Worm (Caenorhabditis elegans) whole organism, early embryonic: ENCODE data around the gene fut-6.

Experiments
- B0310.2 ChIP-seq: sonication (generic microtip); optimal IDR thresholded peaks from 2 replicates; lab custom pipeline; 2016; ENCODE audit warnings: mild to moderate bottlenecking, missing genetic modification characterization, missing compliant biosample characterization
- aly-1 ChIP-seq: sonication (generic microtip); optimal IDR thresholded peaks from 2 replicates; lab custom pipeline; 2016; ENCODE audit warnings: missing genetic modification characterization, missing compliant biosample characterization
- ama-1 ChIP-seq: fragments of 150-350 bp; optimal IDR thresholded peaks from 2 replicates; lab custom pipeline; 2014
- ets-7 ChIP-seq: sonication (generic microtip); optimal IDR thresholded peaks from 2 replicates; lab custom pipeline; 2016; ENCODE audit warnings: missing genotype, missing genetic modification characterization, missing compliant biosample characterization
- flt-1 ChIP-seq: fragments of 200-800 bp; sonication (Bioruptor generic); IDR thresholded peaks from 2 replicates; pipeline ENCODE4 v1.3.6; 2022; ENCODE audit warnings: missing genetic modification characterization, missing compliant biosample characterization
- hmbx-1 ChIP-seq: sonication (generic microtip); optimal IDR thresholded peaks from 2 replicates; lab custom pipeline; 2016; ENCODE audit warnings: mild to moderate bottlenecking, missing genetic modification characterization, missing compliant biosample characterization
- hmg-4 ChIP-seq: fragments of 200-800 bp; sonication (Bioruptor generic); optimal IDR thresholded peaks from 2 replicates; lab custom pipeline; 2018; ENCODE audit warnings: mild to moderate bottlenecking, missing genetic modification characterization, missing compliant biosample characterization
- pes-1 ChIP-seq: fragments of 200-800 bp; sonication (Bioruptor generic); IDR thresholded peaks from 2 replicates; pipeline ENCODE4 v1.3.6; 2022; ENCODE audit warnings: missing genetic modification reagents, missing genetic modification characterization, missing compliant biosample characterization
- scrt-1 ChIP-seq: fragments of 200-800 bp; sonication (Bioruptor generic); IDR thresholded peaks from 2 replicates; pipeline ENCODE4 v1.3.6; 2022; ENCODE audit warnings: missing genetic modification characterization, missing compliant biosample characterization
- sea-1 ChIP-seq: fragments of 200-800 bp; sonication (Bioruptor generic); conservative IDR thresholded peaks from 2 replicates; pipeline ENCODE4 v1.3.6; 2022; ENCODE audit warnings: missing genetic modification characterization, missing compliant biosample characterization
- tbx-37 ChIP-seq: fragments of 200-800 bp; sonication (Bioruptor generic); conservative IDR thresholded peaks from 2 replicates; pipeline ENCODE4 v1.3.6; 2022; ENCODE audit warnings: missing genetic modification reagents, missing genetic modification characterization, missing compliant biosample characterization
- tra-4 ChIP-seq: sonication (generic microtip); optimal IDR thresholded peaks from 2 replicates; lab custom pipeline; 2017; ENCODE audit warnings: missing genetic modification characterization, missing compliant biosample characterization

ce11 chrII:4703011-4703410 lies 47.3 kb upstream of the fut-6 start:
- TF ChIP-seq ama-1 (lab: Kevin White, UChicago) = no peak
- TF ChIP-seq pes-1 (GFP tag; lab: Robert Waterston, UW) = no peak
- TF ChIP-seq hmg-4 = no peak
- TF ChIP-seq hmbx-1 (tag; lab: Kevin White, UChicago) = no peak
- no peak for TF ChIP-seq sea-1 (GFP tag; lab: Robert Waterston, UW)
- no peak for TF ChIP-seq aly-1 (tag; lab: Kevin White, UChicago)
- TF ChIP-seq tbx-37 (GFP tag; lab: Robert Waterston, UW) = no peak
- TF ChIP-seq scrt-1 (GFP tag; lab: Robert Waterston, UW) = no peak
- no peak for TF ChIP-seq tra-4
- TF ChIP-seq B0310.2 = no peak
- TF ChIP-seq flt-1 (GFP tag; lab: Robert Waterston, UW) = no peak
- TF ChIP-seq ets-7 (tag; lab: Kevin White, UChicago) = no peak
